Worm (Caenorhabditis elegans): ENCODE data around the gene K03B8.6.

- TF ChIP-seq elt-3 (tag; optimal IDR thresholded peaks at IDR 0.05): no peak
- no peak for TF ChIP-seq nhr-76 (tag; optimal IDR thresholded peaks at IDR 0.05)
- TF ChIP-seq pha-4 (tag; optimal IDR thresholded peaks at IDR 0.05): no peak
- no peak for TF ChIP-seq ztf-11 (tag; optimal IDR thresholded peaks at IDR 0.05)
- TF ChIP-seq elt-1 (tag; optimal IDR thresholded peaks at IDR 0.05; ENCODE audit: borderline replicate concordance, insufficient read depth): no peak
- no peak for TF ChIP-seq nhr-12 (tag; optimal IDR thresholded peaks at IDR 0.05)
- TF ChIP-seq blmp-1 (tag; optimal IDR thresholded peaks at IDR 0.05): no peak
- no peak for TF ChIP-seq ceh-43 (GFP tag; optimal IDR thresholded peaks at IDR 0.05)
- TF ChIP-seq lsy-2 (tag; optimal IDR thresholded peaks at IDR 0.05): no peak
These were observed 4.7 kb downstream of the K03B8.6 start for ce11 chrV:11412125-11412524.
